Fruit fly (Drosophila melanogaster) whole organism, pupa: ENCODE data around the gene CG32537.

Source experiments
- CG10348 ChIP-seq: fragments of 200-800 bp; sonication (Bioruptor generic); IDR thresholded peaks from 2 replicates; pipeline ENCODE4 v1.3.6; 2022; ENCODE audit warnings: missing biosample characterization, missing genetic modification characterization
- CG12605 ChIP-seq: fragments of 200-800 bp; sonication (Bioruptor generic); IDR thresholded peaks from 2 replicates; pipeline ENCODE4 v1.3.6; 2022; ENCODE audit warnings: missing biosample characterization, missing genetic modification characterization
- CG13204 ChIP-seq: fragments of 200-800 bp; sonication (Bioruptor generic); optimal IDR thresholded peaks from 2 replicates; lab custom pipeline; 2018; ENCODE audit warnings: missing biosample characterization, mild to moderate bottlenecking, missing genetic modification characterization, moderate library complexity
- CG14655 ChIP-seq: fragments of 200-800 bp; sonication (Bioruptor generic); optimal IDR thresholded peaks from 3 replicates; lab custom pipeline; 2017; ENCODE audit warnings: mild to moderate bottlenecking, missing biosample characterization, missing genetic modification reagents, missing genetic modification characterization
- CG15710 ChIP-seq: fragments of 200-800 bp; sonication (Bioruptor generic); optimal IDR thresholded peaks from 2 replicates; lab custom pipeline; 2018; ENCODE audit warnings: missing biosample characterization, mild to moderate bottlenecking, missing genetic modification characterization, moderate library complexity
- CG17806 ChIP-seq: fragments of 200-800 bp; sonication (Bioruptor generic); optimal IDR thresholded peaks from 2 replicates; lab custom pipeline; 2018; ENCODE audit warnings: missing biosample characterization, mild to moderate bottlenecking, missing genetic modification characterization, moderate library complexity
- CG32121 ChIP-seq: fragments of 200-800 bp; sonication (Bioruptor generic); IDR thresholded peaks from 2 replicates; pipeline ENCODE4 v1.3.6; 2022; ENCODE audit warnings: missing biosample characterization, missing genetic modification characterization
- CG34367 ChIP-seq: fragments of 200-800 bp; sonication (Bioruptor generic); optimal IDR thresholded peaks from 2 replicates; lab custom pipeline; 2018; ENCODE audit warnings: missing biosample characterization, mild to moderate bottlenecking, missing genetic modification characterization
- CG4496 ChIP-seq: fragments of 200-800 bp; sonication (Bioruptor generic); IDR thresholded peaks from 3 replicates; pipeline ENCODE4 v1.3.6; 2022; ENCODE audit warnings: missing biosample characterization, missing genetic modification characterization
- CG8159 ChIP-seq: fragments of 200-800 bp; sonication (Bioruptor generic); optimal IDR thresholded peaks from 3 replicates; lab custom pipeline; 2018; ENCODE audit warnings: missing biosample characterization, mild to moderate bottlenecking, missing genetic modification characterization, moderate library complexity
- CG8301 ChIP-seq: fragments of 200-800 bp; sonication (Bioruptor generic); optimal IDR thresholded peaks from 2 replicates; lab custom pipeline; 2018; ENCODE audit warnings: missing biosample characterization, mild to moderate bottlenecking, missing genetic modification characterization
- CG9948 ChIP-seq: fragments of 200-800 bp; sonication (Bioruptor generic); optimal IDR thresholded peaks from 2 replicates; lab custom pipeline; 2018; ENCODE audit warnings: missing biosample characterization, mild to moderate bottlenecking, missing genetic modification characterization, moderate library complexity
- D1 ChIP-seq: fragments of 200-800 bp; sonication (Bioruptor generic); optimal IDR thresholded peaks from 2 replicates; lab custom pipeline; 2018; ENCODE audit warnings: missing biosample characterization, mild to moderate bottlenecking, missing genetic modification characterization, moderate library complexity
- EcR ChIP-seq: fragments of 200-800 bp; sonication (Bioruptor generic); optimal IDR thresholded peaks from 3 replicates; lab custom pipeline; 2019; ENCODE audit warnings: missing biosample characterization, missing genetic modification characterization, mild to moderate bottlenecking, moderate library complexity, missing genetic modification reagents
- Ets98B ChIP-seq: fragments of 200-800 bp; sonication (Bioruptor generic); IDR thresholded peaks from 2 replicates; pipeline ENCODE4 v1.3.6; 2022; ENCODE audit warnings: missing biosample characterization, missing genetic modification characterization
- Pif1A ChIP-seq: fragments of 200-800 bp; sonication (Bioruptor generic); optimal IDR thresholded peaks from 3 replicates; lab custom pipeline; 2016; ENCODE audit warnings: missing biosample characterization, missing genetic modification characterization
- Pif1B ChIP-seq: fragments of 200-800 bp; sonication (Bioruptor generic); optimal IDR thresholded peaks from 3 replicates; lab custom pipeline; 2016; ENCODE audit warnings: missing biosample characterization, missing genetic modification characterization
- Snoo ChIP-seq: fragments of 200-800 bp; sonication (Bioruptor generic); optimal IDR thresholded peaks from 3 replicates; lab custom pipeline; 2017; ENCODE audit warnings: missing biosample characterization, mild to moderate bottlenecking, missing genetic modification characterization, inconsistent platforms
- fd96Ca ChIP-seq: fragments of 200-800 bp; sonication (Bioruptor generic); IDR thresholded peaks from 3 replicates; pipeline ENCODE4 v1.3.6; 2022; ENCODE audit warnings: missing biosample characterization, missing genetic modification characterization
- gl ChIP-seq: fragments of 200-800 bp; sonication (Bioruptor generic); optimal IDR thresholded peaks from 2 replicates; lab custom pipeline; 2018; ENCODE audit warnings: missing biosample characterization, mild to moderate bottlenecking, missing genetic modification characterization
- rn ChIP-seq: fragments of 200-800 bp; sonication (Bioruptor generic); IDR thresholded peaks from 2 replicates; pipeline ENCODE4 v1.3.6; 2022; ENCODE audit warnings: missing biosample characterization, missing genetic modification characterization

The CG32537 gene

DNA sequence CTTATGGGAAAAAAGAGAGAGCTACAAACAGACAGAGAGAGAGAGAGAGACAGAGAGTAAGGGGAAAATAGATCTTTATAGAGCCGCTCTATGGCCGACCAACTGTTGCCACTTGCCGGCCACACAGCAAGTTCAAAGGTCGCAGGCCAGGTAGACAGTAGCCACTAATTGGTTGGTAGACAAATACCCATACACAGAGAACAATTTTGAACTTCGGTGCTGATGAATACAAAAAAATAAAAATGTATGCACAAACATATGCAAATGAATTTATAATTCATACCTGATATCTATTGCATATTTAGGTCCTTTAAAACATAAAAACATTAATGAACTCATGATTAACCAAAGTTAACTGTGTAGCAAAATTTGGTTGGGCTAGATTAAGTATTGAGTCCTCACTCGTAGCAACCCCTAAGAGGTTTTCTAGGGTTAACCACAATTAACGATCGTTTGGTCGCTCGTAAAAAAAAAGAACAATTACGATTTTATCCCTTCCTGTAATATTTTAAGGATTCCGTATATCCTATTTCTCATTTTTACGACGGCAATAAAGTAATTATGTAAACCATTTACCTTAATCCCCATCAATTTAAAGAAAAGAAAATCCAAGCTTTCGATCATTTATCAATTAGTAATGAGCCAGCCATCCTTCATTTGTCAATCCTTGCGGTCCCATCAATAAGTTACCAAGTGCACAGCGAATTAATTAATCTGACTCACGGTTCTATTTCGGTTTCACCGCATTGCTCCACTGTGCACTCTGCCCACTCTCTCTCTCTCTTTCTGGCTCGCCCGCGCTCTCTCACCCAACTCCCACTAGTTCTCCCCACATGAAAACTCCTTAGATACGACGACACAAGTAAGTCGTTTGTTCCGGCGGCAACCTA is 46.9 kb upstream of the CG32537 start:
- TF ChIP-seq CG9948 (tag; lab: Kevin White, UChicago) (no peak), CG8301 (tag; lab: Kevin White, UChicago) (no peak), Ets98B (GFP tag; lab: Robert Waterston, UW) (no peak), D1 (no peak), CG4496 (GFP tag; lab: Robert Waterston, UW) (no peak)

DNA sequence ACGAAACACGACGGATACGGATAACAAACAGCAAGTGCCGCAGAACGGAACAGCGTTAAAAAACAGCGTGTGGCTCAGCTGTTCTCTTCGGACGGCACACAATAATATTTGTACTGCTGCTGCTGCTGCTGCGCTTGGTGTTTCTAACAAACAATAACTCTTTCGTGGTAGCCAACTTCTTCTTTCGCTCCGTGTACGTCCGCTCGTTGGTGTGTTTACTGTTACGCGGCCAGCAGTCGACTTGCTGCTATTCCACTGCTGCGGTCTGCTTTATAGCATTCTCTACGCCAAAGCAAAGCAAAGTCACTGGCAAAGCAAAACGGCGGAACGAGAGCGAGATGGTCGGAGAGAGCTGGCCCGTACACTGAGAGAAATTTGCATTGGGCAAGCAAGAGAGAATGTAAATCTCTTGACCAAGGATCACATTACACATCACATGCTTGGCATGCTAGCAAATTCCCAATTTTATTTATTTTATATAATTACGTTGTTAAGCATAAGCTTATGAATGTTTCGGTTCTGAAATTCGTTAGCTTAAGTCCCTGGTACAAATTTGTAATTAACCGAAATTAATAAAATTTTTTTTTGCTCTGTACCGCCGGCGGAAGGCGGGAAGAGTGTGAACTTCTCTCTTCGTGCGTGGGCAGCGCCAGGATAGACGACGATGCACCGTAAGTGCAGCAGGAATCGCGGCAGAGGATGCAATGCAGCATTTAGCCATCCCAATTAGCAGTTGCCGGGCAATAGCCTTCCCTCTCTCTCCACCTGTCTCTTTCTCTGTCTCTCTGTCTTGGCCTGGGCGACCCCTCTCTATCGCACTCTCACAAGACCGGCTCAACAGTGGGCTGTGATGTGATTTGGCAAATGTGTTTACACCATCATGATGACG is 45.7 kb upstream of the CG32537 start, which contains the start of gene out:
Gene out (minus strand): TSS at position 287 of the 889 bp plus-strand sequence.
- TF ChIP-seq CG8301 (tag; lab: Kevin White, UChicago) = peak; percentile 95
- TF ChIP-seq rn (GFP tag; lab: Robert Waterston, UW) = peak; percentile 87
- peak; percentile 94 for TF ChIP-seq Pif1A (GFP tag; lab: Kevin White, UChicago)
- TF ChIP-seq CG9948 (tag; lab: Kevin White, UChicago) = peak; percentile 94
- TF ChIP-seq CG15710 (tag; lab: Kevin White, UChicago) = peak; percentile 93
- TF ChIP-seq Snoo (tag; lab: Kevin White, UChicago) = peak; percentile 92
- TF ChIP-seq D1 = peak; percentile 90
- TF ChIP-seq CG34367 (tag; lab: Kevin White, UChicago) = peak; percentile 93
- peak; percentile 97 for TF ChIP-seq fd96Ca (GFP tag; lab: Robert Waterston, UW)
- peak; percentile 93 for TF ChIP-seq CG17806
- TF ChIP-seq EcR = peak; percentile 43
- TF ChIP-seq Pif1B (GFP tag; lab: Kevin White, UChicago) = peak; percentile 91
- peak; percentile 92 for TF ChIP-seq CG12605 (GFP tag; lab: Robert Waterston, UW)
- TF ChIP-seq CG10348 = peak; percentile 80
- TF ChIP-seq CG4496 (GFP tag; lab: Robert Waterston, UW) = peak; percentile 97
- TF ChIP-seq CG14655 (GFP tag; lab: Kevin White, UChicago) = peak; percentile 98
- peak; percentile 93 for TF ChIP-seq CG8159 (tag; lab: Kevin White, UChicago)
- peak; percentile 97 for TF ChIP-seq CG32121 (GFP tag; lab: Robert Waterston, UW)
- TF ChIP-seq Ets98B (GFP tag; lab: Robert Waterston, UW) = peak; percentile 93
- TF ChIP-seq CG13204 (GFP tag; lab: Kevin White, UChicago) = peak; percentile 91
- TF ChIP-seq gl (tag; lab: Kevin White, UChicago) = peak; percentile 85

DNA sequence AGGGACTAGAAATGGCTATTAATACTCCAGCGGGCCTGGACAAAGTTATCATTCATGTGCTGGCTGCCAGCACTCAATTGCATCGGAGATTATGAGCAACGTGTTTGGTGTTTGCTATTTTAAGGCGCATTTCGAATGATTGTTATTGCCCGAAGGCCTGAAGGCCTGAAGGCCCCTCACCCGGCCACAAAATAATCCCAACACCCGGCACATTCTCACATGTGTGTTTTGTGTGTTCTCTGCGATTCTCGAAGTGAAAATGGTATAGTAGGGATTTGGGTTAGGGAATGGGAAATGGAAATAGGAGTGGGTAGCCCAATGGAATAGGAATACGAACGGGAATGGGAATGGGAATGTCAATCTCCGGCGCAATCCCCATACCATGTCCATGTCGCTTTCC is 42.6 kb upstream of the CG32537 start:
- TF ChIP-seq CG12605 (GFP tag; lab: Robert Waterston, UW) = no peak
- TF ChIP-seq CG14655 (GFP tag; lab: Kevin White, UChicago) = no peak
- no peak for TF ChIP-seq CG34367 (tag; lab: Kevin White, UChicago)
- no peak for TF ChIP-seq fd96Ca (GFP tag; lab: Robert Waterston, UW)
- TF ChIP-seq Ets98B (GFP tag; lab: Robert Waterston, UW) = no peak
- TF ChIP-seq Snoo (tag; lab: Kevin White, UChicago) = no peak
- no peak for TF ChIP-seq CG4496 (GFP tag; lab: Robert Waterston, UW)
- TF ChIP-seq CG8301 (tag; lab: Kevin White, UChicago) = no peak

DNA sequence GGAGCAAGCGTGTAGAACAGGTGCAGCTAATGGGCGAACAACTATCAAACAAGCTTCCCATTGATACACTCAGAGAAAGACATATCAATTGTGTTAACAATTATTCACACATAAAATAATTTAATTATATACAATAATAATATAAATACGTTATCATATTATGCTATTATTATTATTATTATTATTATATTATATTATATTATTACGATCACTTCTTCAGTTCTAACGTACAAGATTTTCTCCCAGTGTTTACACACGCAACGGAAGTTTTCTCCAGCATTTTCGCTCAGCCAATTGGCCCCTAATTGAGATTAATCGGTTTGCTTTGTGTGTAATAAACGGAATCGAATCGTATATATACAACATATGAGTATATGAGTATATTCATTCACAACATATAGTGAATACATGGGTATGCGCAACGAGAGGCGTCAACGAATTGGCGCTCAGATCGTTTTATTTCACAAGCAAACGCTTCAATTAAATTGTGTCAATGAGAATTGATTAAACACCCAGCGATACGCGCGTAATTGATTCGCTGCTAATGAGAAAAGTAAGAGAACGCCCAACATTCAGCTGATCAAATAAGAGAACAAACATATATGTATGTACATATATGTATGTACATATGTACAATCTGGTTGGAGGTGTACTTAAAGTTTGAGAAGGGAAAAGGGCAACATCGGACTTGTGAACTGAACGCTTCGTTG is 40.9 kb upstream of the CG32537 start:
- no peak; the same call in 2 of the 3 replicates for TF ChIP-seq CG4496 (GFP tag; lab: Robert Waterston, UW)
- TF ChIP-seq Pif1B (GFP tag; lab: Kevin White, UChicago) = peak; percentile 19
- no peak for TF ChIP-seq CG10348
- TF ChIP-seq rn (GFP tag; lab: Robert Waterston, UW) = no peak
- TF ChIP-seq EcR = no peak
- TF ChIP-seq Pif1A (GFP tag; lab: Kevin White, UChicago) = no peak
- peak; percentile 1 for TF ChIP-seq D1
- peak; percentile 36; the same call in 1 of the 2 replicates for TF ChIP-seq CG32121 (GFP tag; lab: Robert Waterston, UW)
- TF ChIP-seq CG8159 (tag; lab: Kevin White, UChicago) = peak; percentile 60
- TF ChIP-seq Ets98B (GFP tag; lab: Robert Waterston, UW) = peak; percentile 26; the same call in 1 of the 2 replicates
- TF ChIP-seq CG14655 (GFP tag; lab: Kevin White, UChicago) = peak; percentile 70
- TF ChIP-seq CG13204 (GFP tag; lab: Kevin White, UChicago) = no peak
- TF ChIP-seq Snoo (tag; lab: Kevin White, UChicago) = peak; percentile 33
- TF ChIP-seq CG34367 (tag; lab: Kevin White, UChicago) = peak; percentile 23
- TF ChIP-seq CG12605 (GFP tag; lab: Robert Waterston, UW) = peak; percentile 27; the same call in 1 of the 2 replicates
- TF ChIP-seq CG9948 (tag; lab: Kevin White, UChicago) = peak; percentile 58
- TF ChIP-seq gl (tag; lab: Kevin White, UChicago) = no peak
- TF ChIP-seq CG8301 (tag; lab: Kevin White, UChicago) = peak; percentile 38
- no peak for TF ChIP-seq fd96Ca (GFP tag; lab: Robert Waterston, UW)
- peak; percentile 55 for TF ChIP-seq CG15710 (tag; lab: Kevin White, UChicago)
- peak; percentile 66 for TF ChIP-seq CG17806
